Fruit fly (Drosophila melanogaster) whole organism, embryonic: ENCODE results near the gene CG32564.

Source experiments
- Abd-B ChIP-seq: fragments of 200-800 bp; sonication (Bioruptor generic); optimal IDR thresholded peaks from 2 replicates; lab custom pipeline; 2018; ENCODE audit warnings: missing biosample characterization, mild to moderate bottlenecking, missing genetic modification characterization, moderate library complexity
- Blimp-1 ChIP-seq: fragments of 200-800 bp; sonication (Bioruptor generic); optimal IDR thresholded peaks from 3 replicates; lab custom pipeline; 2018; ENCODE audit warnings: missing biosample characterization, missing genetic modification characterization, mild to moderate bottlenecking, moderate library complexity, missing genetic modification reagents
- CG10366 ChIP-seq: fragments of 200-800 bp; sonication (Bioruptor generic); IDR thresholded peaks from 2 replicates; pipeline ENCODE4 v1.3.6; 2022; ENCODE audit warnings: missing biosample characterization, missing genetic modification characterization
- CG11247 ChIP-seq: fragments of 200-800 bp; sonication (Bioruptor generic); IDR thresholded peaks from 2 replicates; pipeline ENCODE4 v1.3.6; 2022; ENCODE audit warnings: missing biosample characterization, missing genetic modification characterization
- CG1529 ChIP-seq: fragments of 200-800 bp; sonication (Bioruptor generic); optimal IDR thresholded peaks from 3 replicates; lab custom pipeline; 2018; ENCODE audit warnings: missing biosample characterization, missing genetic modification characterization
- CG18262 ChIP-seq: fragments of 200-800 bp; optimal IDR thresholded peaks from 3 replicates; lab custom pipeline; 2019; ENCODE audit warnings: missing biosample characterization, mild to moderate bottlenecking, missing genetic modification characterization, moderate library complexity
- CG18476 ChIP-seq: fragments of 200-800 bp; sonication (Bioruptor generic); optimal IDR thresholded peaks from 2 replicates; lab custom pipeline; 2016; ENCODE audit warnings: missing biosample characterization, mild to moderate bottlenecking, missing genetic modification characterization
- CG2202 ChIP-seq: fragments of 200-800 bp; sonication (Bioruptor generic); optimal IDR thresholded peaks from 2 replicates; lab custom pipeline; 2018; ENCODE audit warnings: missing biosample characterization, mild to moderate bottlenecking, missing genetic modification characterization
- CG2889 ChIP-seq: fragments of 200-800 bp; sonication (Bioruptor generic); IDR thresholded peaks from 3 replicates; pipeline ENCODE4 v1.3.6; 2022; ENCODE audit warnings: missing biosample characterization, missing genetic modification characterization
- CG34376 ChIP-seq: fragments of 200-800 bp; sonication (Bioruptor generic); optimal IDR thresholded peaks from 2 replicates; lab custom pipeline; 2018; ENCODE audit warnings: missing biosample characterization, mild to moderate bottlenecking, missing genetic modification characterization
- CG4282 ChIP-seq: fragments of 200-800 bp; sonication (Bioruptor generic); optimal IDR thresholded peaks from 2 replicates; lab custom pipeline; 2016; ENCODE audit warnings: missing biosample characterization, missing genetic modification characterization
- CG4854 ChIP-seq: fragments of 200-800 bp; sonication (Bioruptor generic); optimal IDR thresholded peaks from 2 replicates; lab custom pipeline; 2016; ENCODE audit warnings: missing biosample characterization, missing genetic modification characterization, inconsistent platforms
- CG6683 ChIP-seq: fragments of 200-800 bp; sonication (Bioruptor generic); optimal IDR thresholded peaks from 2 replicates; lab custom pipeline; 2017; ENCODE audit warnings: missing biosample characterization, mild to moderate bottlenecking, missing genetic modification characterization, missing genetic modification reagents
- CG9215 ChIP-seq: fragments of 200-800 bp; sonication (Bioruptor generic); IDR thresholded peaks from 2 replicates; pipeline ENCODE4 v1.3.6; 2022; ENCODE audit warnings: missing biosample characterization, missing genetic modification characterization
- CTCF ChIP-seq: fragments of 200-800 bp; sonication (Bioruptor generic); optimal IDR thresholded peaks from 2 replicates; lab custom pipeline; 2017; ENCODE audit warnings: missing biosample characterization, mild to moderate bottlenecking, missing genetic modification characterization, moderate library complexity
- D19A ChIP-seq: fragments of 200-800 bp; optimal IDR thresholded peaks from 3 replicates; lab custom pipeline; 2019; ENCODE audit warnings: missing biosample characterization, mild to moderate bottlenecking, missing genetic modification characterization, moderate library complexity
- D19B ChIP-seq: fragments of 200-800 bp; sonication (Bioruptor generic); optimal IDR thresholded peaks from 2 replicates; lab custom pipeline; 2017; ENCODE audit warnings: missing biosample characterization, mild to moderate bottlenecking, missing genetic modification characterization
- Drgx ChIP-seq: fragments of 200-800 bp; sonication (Bioruptor generic); IDR thresholded peaks from 2 replicates; pipeline ENCODE4 v1.3.6; 2022; ENCODE audit warnings: missing biosample characterization, missing genetic modification characterization
- MESR4 ChIP-seq: fragments of 200-800 bp; sonication (Bioruptor generic); optimal IDR thresholded peaks from 2 replicates; lab custom pipeline; 2018; ENCODE audit warnings: missing biosample characterization, mild to moderate bottlenecking, missing genetic modification characterization, moderate library complexity
- MTF-1 ChIP-seq: fragments of 200-800 bp; sonication (Bioruptor generic); optimal IDR thresholded peaks from 2 replicates; lab custom pipeline; 2018; ENCODE audit warnings: missing biosample characterization, mild to moderate bottlenecking, missing genetic modification characterization, borderline replicate concordance
- Med ChIP-seq: fragments of 200-800 bp; sonication (Bioruptor generic); peaks from one replicate; lab custom pipeline; 2016; ENCODE audit warnings: missing biosample characterization, missing genetic modification characterization, mild to moderate bottlenecking, inconsistent platforms, moderate library complexity
- Sox102F ChIP-seq: fragments of 200-800 bp; sonication (Bioruptor generic); optimal IDR thresholded peaks from 2 replicates; lab custom pipeline; 2018; ENCODE audit warnings: missing biosample characterization, mild to moderate bottlenecking, missing genetic modification characterization, moderate library complexity
- Trl ChIP-seq, 3 experiments: fragments of >200 bp in 2 of 3; fragments of 200-800 bp in 1 of 3; sonication (Bioruptor generic) in 1 of 3; optimal IDR thresholded peaks; 2 replicates in 1 of 3; 3 replicates in 2 of 3; lab custom pipeline; 2016 to 2017; ENCODE audit warnings: missing biosample characterization in 1 of 3, missing genetic modification characterization in 1 of 3
- Xrp1 ChIP-seq: fragments of 200-800 bp; sonication (Bioruptor generic); IDR thresholded peaks from 2 replicates; pipeline ENCODE4 v1.3.6; 2022; ENCODE audit warnings: missing biosample characterization, missing genetic modification characterization
- az2 ChIP-seq: fragments of 200-800 bp; sonication (Bioruptor generic); optimal IDR thresholded peaks from 3 replicates; lab custom pipeline; 2016; ENCODE audit warnings: missing biosample characterization, missing genetic modification characterization
- bsh ChIP-seq, 2 experiments: fragments of 200-800 bp; sonication (Bioruptor generic); optimal IDR thresholded peaks; 2 replicates each; lab custom pipeline; 2017 to 2018; ENCODE audit warnings: mild to moderate bottlenecking in 2 of 2, missing biosample characterization in 2 of 2, missing genetic modification characterization in 2 of 2, moderate library complexity in 1 of 2
- ci ChIP-seq: fragments of 200-800 bp; sonication (Bioruptor generic); IDR thresholded peaks from 3 replicates; pipeline ENCODE4 v1.3.6; 2022; ENCODE audit warnings: missing biosample characterization, missing genetic modification characterization
- crc ChIP-seq: fragments of 200-800 bp; sonication (Bioruptor generic); optimal IDR thresholded peaks from 2 replicates; lab custom pipeline; 2016; ENCODE audit warnings: missing biosample characterization, missing genetic modification characterization
- fd96Cb ChIP-seq: fragments of 200-800 bp; sonication (Bioruptor generic); optimal IDR thresholded peaks from 2 replicates; lab custom pipeline; 2018; ENCODE audit warnings: missing biosample characterization, mild to moderate bottlenecking, missing genetic modification characterization, moderate library complexity
- gfzf ChIP-seq: fragments of 200-800 bp; sonication (Bioruptor generic); optimal IDR thresholded peaks from 2 replicates; lab custom pipeline; 2016; ENCODE audit warnings: missing biosample characterization, mild to moderate bottlenecking, missing genetic modification characterization, moderate library complexity
- luna ChIP-seq: fragments of 200-800 bp; sonication (Bioruptor generic); optimal IDR thresholded peaks from 2 replicates; lab custom pipeline; 2016; ENCODE audit warnings: missing biosample characterization, missing genetic modification characterization
- nerfin-1 ChIP-seq: fragments of 200-800 bp; sonication (Bioruptor generic); optimal IDR thresholded peaks from 3 replicates; lab custom pipeline; 2019; ENCODE audit warnings: missing biosample characterization, mild to moderate bottlenecking, missing genetic modification characterization, moderate library complexity
- nmo ChIP-seq: fragments of 200-800 bp; sonication (Bioruptor generic); optimal IDR thresholded peaks from 2 replicates; lab custom pipeline; 2018; ENCODE audit warnings: missing biosample characterization, mild to moderate bottlenecking, missing genetic modification characterization, moderate library complexity
- nom ChIP-seq: fragments of 200-800 bp; sonication (Bioruptor generic); optimal IDR thresholded peaks from 2 replicates; lab custom pipeline; 2017; ENCODE audit warnings: missing biosample characterization, missing genetic modification characterization, mild to moderate bottlenecking, moderate library complexity, missing genetic modification reagents
- oc ChIP-seq: fragments of 200-800 bp; sonication (Bioruptor generic); optimal IDR thresholded peaks from 2 replicates; lab custom pipeline; 2018; ENCODE audit warnings: missing biosample characterization, mild to moderate bottlenecking, missing genetic modification characterization, moderate library complexity
- onecut ChIP-seq: fragments of 200-800 bp; sonication (Bioruptor generic); IDR thresholded peaks from 2 replicates; pipeline ENCODE4 v1.3.6; 2022; ENCODE audit warnings: missing biosample characterization, missing genetic modification characterization
- pan ChIP-seq, 4 experiments: fragments of >200 bp in 3 of 4; fragments of 200-800 bp in 1 of 4; sonication (Bioruptor generic) in 1 of 4; optimal IDR thresholded peaks in 3 of 4; IDR thresholded peaks in 1 of 4; 2 replicates each; pipeline versions ENCODE4 v1.3.6 to Lab custom; 2017 to 2022; ENCODE audit warnings: missing biosample characterization in 2 of 4, missing genetic modification characterization in 2 of 4, mixed read lengths in 1 of 4
- phol ChIP-seq: fragments of 200-800 bp; sonication (Bioruptor generic); optimal IDR thresholded peaks from 3 replicates; lab custom pipeline; 2018; ENCODE audit warnings: missing biosample characterization, mild to moderate bottlenecking, missing genetic modification characterization, moderate library complexity
- sc ChIP-seq, 3 experiments: fragments of >200 bp in 2 of 3; fragments of 200-800 bp in 1 of 3; sonication (Bioruptor generic) in 1 of 3; optimal IDR thresholded peaks; 2 replicates in 2 of 3; 3 replicates in 1 of 3; lab custom pipeline; 2017; ENCODE audit warnings: mild to moderate bottlenecking in 1 of 3, missing biosample characterization in 1 of 3, missing genetic modification characterization in 1 of 3, missing genetic modification reagents in 1 of 3
- ssp ChIP-seq: fragments of 200-800 bp; sonication (Bioruptor generic); IDR thresholded peaks from 2 replicates; pipeline ENCODE4 v1.3.6; 2022; ENCODE audit warnings: missing biosample characterization, missing genetic modification characterization
- stc ChIP-seq: fragments of 200-800 bp; sonication (Bioruptor generic); IDR thresholded peaks from 2 replicates; pipeline ENCODE4 v1.3.6; 2022; ENCODE audit warnings: missing biosample characterization, missing genetic modification characterization
- tgo ChIP-seq: fragments of 200-800 bp; sonication (Bioruptor generic); IDR thresholded peaks from 3 replicates; pipeline ENCODE4 v1.3.6; 2022; ENCODE audit warnings: missing biosample characterization, missing genetic modification characterization
- vvl ChIP-seq: fragments of 200-800 bp; sonication (Bioruptor generic); IDR thresholded peaks from 2 replicates; pipeline ENCODE4 v1.3.6; 2022; ENCODE audit warnings: missing biosample characterization, missing genetic modification characterization
- zen ChIP-seq: fragments of 200-800 bp; sonication (Bioruptor generic); optimal IDR thresholded peaks from 3 replicates; lab custom pipeline; 2018; ENCODE audit warnings: missing biosample characterization, mild to moderate bottlenecking, missing genetic modification characterization, moderate library complexity
- zen2 ChIP-seq: fragments of 200-800 bp; sonication (Bioruptor generic); IDR thresholded peaks from 3 replicates; pipeline ENCODE4 v1.3.6; 2022; ENCODE audit warnings: missing biosample characterization, missing genetic modification characterization; ENCODE audit not compliant: partially characterized antibody
- zfh1 ChIP-seq: fragments of 200-800 bp; sonication (Bioruptor generic); IDR thresholded peaks from 3 replicates; pipeline ENCODE4 v1.3.6; 2022; ENCODE audit warnings: missing biosample characterization, missing genetic modification characterization

CG32564 gene

dm6 chrX:17232642-17233041 is 26.4 kb downstream of the CG32564 start, which contains the start of gene f:
TSS of gene f (plus strand) at chrX:17232942.
- TF ChIP-seq MTF-1 (no peak), Trl (optimal IDR thresholded peaks at IDR 0.05; lab: Kevin White, UChicago) (peak in 1 of 2 experiments; percentile 28), Trl (GFP tag; optimal IDR thresholded peaks at IDR 0.05; lab: Kevin White, UChicago) (no peak)

dm6 chrX:17236468-17236867 is 30.3 kb downstream of the CG32564 start:
- no peak for TF ChIP-seq CG4854
- no peak for TF ChIP-seq onecut (GFP tag; lab: Robert Waterston, UW)
- TF ChIP-seq Trl (optimal IDR thresholded peaks at IDR 0.05; lab: Kevin White, UChicago): no peak
- TF ChIP-seq Trl (GFP tag; optimal IDR thresholded peaks at IDR 0.05; lab: Kevin White, UChicago): no peak
- TF ChIP-seq oc: peak; percentile 90
- peak; percentile 68 for TF ChIP-seq Blimp-1

dm6 chrX:17237421-17237820 is 31.2 kb downstream of the CG32564 start:
- no peak for TF ChIP-seq CG11247 (GFP tag; lab: Robert Waterston, UW)
- no peak for TF ChIP-seq sc (optimal IDR thresholded peaks at IDR 0.05; lab: Kevin White, UChicago)
- no peak for TF ChIP-seq sc (GFP tag; optimal IDR thresholded peaks at IDR 0.05; lab: Kevin White, UChicago)
- TF ChIP-seq CG1529 (GFP tag; lab: Kevin White, UChicago): no peak
- TF ChIP-seq Abd-B (GFP tag; lab: Kevin White, UChicago): no peak
- TF ChIP-seq zfh1 (GFP tag; lab: Robert Waterston, UW): no peak
- peak; percentile 24 for TF ChIP-seq nmo
- TF ChIP-seq nerfin-1: no peak
- TF ChIP-seq CG4854: no peak
- peak; percentile 52 for TF ChIP-seq phol
- TF ChIP-seq D19A (tag; lab: Kevin White, UChicago): peak; percentile 20
- TF ChIP-seq gfzf (GFP tag; lab: Kevin White, UChicago): no peak
- no peak for TF ChIP-seq vvl
- TF ChIP-seq stc (GFP tag; lab: Robert Waterston, UW): 0 out of 2 replicates have a peak, but pooled peaks have one; percentile 24
- TF ChIP-seq bsh (GFP tag; optimal IDR thresholded peaks at IDR 0.05; lab: Kevin White, UChicago): peak; percentile 22 to 38
- TF ChIP-seq fd96Cb (tag; lab: Kevin White, UChicago): peak; percentile 30
- no peak for TF ChIP-seq luna (GFP tag; lab: Kevin White, UChicago)
- no peak for TF ChIP-seq zen2 (GFP tag; lab: Robert Waterston, UW)
- TF ChIP-seq CTCF: no peak
- TF ChIP-seq CG2202 (tag; lab: Kevin White, UChicago): no peak
- TF ChIP-seq crc: no peak
- TF ChIP-seq ci (GFP tag; lab: Robert Waterston, UW): no peak
- peak; percentile 27 for TF ChIP-seq az2
- no peak for TF ChIP-seq pan (optimal IDR thresholded peaks at IDR 0.05; lab: Kevin White, UChicago)
- peak in 1 of 2 experiments; percentile 20 for TF ChIP-seq pan (GFP tag; optimal IDR thresholded peaks at IDR 0.05 in 1 of 2, IDR thresholded peaks at IDR 0.05 in 1 of 2)
- TF ChIP-seq zen (tag; lab: Kevin White, UChicago): peak; percentile 17
- no peak for TF ChIP-seq ssp (GFP tag; lab: Robert Waterston, UW)
- TF ChIP-seq Med (GFP tag; lab: Kevin White, UChicago): no peak
- TF ChIP-seq Sox102F (GFP tag; lab: Kevin White, UChicago): peak; percentile 68
- TF ChIP-seq CG18262: peak; percentile 41
- TF ChIP-seq CG2889 (GFP tag; lab: Robert Waterston, UW): no peak
- TF ChIP-seq Xrp1: peak; percentile 50
- peak; percentile 65 for TF ChIP-seq Drgx (GFP tag; lab: Robert Waterston, UW)
- 0 out of 3 replicates have a peak, but pooled peaks have one; percentile 18 for TF ChIP-seq tgo (GFP tag; lab: Robert Waterston, UW)
- TF ChIP-seq CG9215 (GFP tag; lab: Robert Waterston, UW): no peak
- no peak for TF ChIP-seq D19B (GFP tag; lab: Kevin White, UChicago)
- no peak for TF ChIP-seq CG10366
- peak; percentile 4 for TF ChIP-seq nom
- TF ChIP-seq CG18476 (GFP tag; lab: Kevin White, UChicago): no peak
- no peak for TF ChIP-seq CG34376 (GFP tag; lab: Kevin White, UChicago)
- no peak for TF ChIP-seq CG4282 (GFP tag; lab: Kevin White, UChicago)
- TF ChIP-seq CG6683 (GFP tag; lab: Kevin White, UChicago): no peak
- no peak for TF ChIP-seq MESR4 (GFP tag; lab: Kevin White, UChicago)
